Fruit fly (Drosophila melanogaster): ENCODE measurements around the gene CG14879.

CG14879 gene

dm6 chr3R:16351044-16351443 is 2.0 kb upstream of the CG14879 start (continued):
- TF ChIP-seq Opbp (GFP tag; IDR thresholded peaks at IDR 0.05; ENCODE audit: partially characterized antibody) (peak; percentile 58; the same call in 2 of the 3 replicates), phol (tag; optimal IDR thresholded peaks at IDR 0.05) (peak; percentile 6), Sry-δ (GFP tag; optimal IDR thresholded peaks at IDR 0.05) (peak; percentile 36), CG10654 (GFP tag; optimal IDR thresholded peaks at IDR 0.05) (no peak), CG17359 (tag; optimal IDR thresholded peaks at IDR 0.05) (no peak), vvl (GFP tag; IDR thresholded peaks at IDR 0.05) (peak; percentile 41; the same call in 1 of the 2 replicates), CG7963 (GFP tag; IDR thresholded peaks at IDR 0.05; ENCODE audit: partially characterized antibody) (0 out of 3 replicates have a peak, but pooled peaks have one; percentile 13), CG15011 (GFP tag; optimal IDR thresholded peaks at IDR 0.05) (no peak), CG14050 (GFP tag; IDR thresholded peaks at IDR 0.05) (no peak), Dref (GFP tag; IDR thresholded peaks at IDR 0.05) (no peak), CG12155 (GFP tag; optimal IDR thresholded peaks at IDR 0.05) (no peak), CG13624 (GFP tag; optimal IDR thresholded peaks at IDR 0.05) (no peak), Bgb (GFP tag; IDR thresholded peaks at IDR 0.05; ENCODE audit: partially characterized antibody) (peak; percentile 77), Hand (GFP tag; optimal IDR thresholded peaks at IDR 0.05) (no peak), Sin3A (optimal IDR thresholded peaks at IDR 0.05) (no peak), CG8281 (tag; optimal IDR thresholded peaks at IDR 0.05) (no peak), CHES-1-like (GFP tag; optimal IDR thresholded peaks at IDR 0.05) (no peak), nerfin-2 (GFP tag; IDR thresholded peaks at IDR 0.05; ENCODE audit: partially characterized antibody) (no peak), fd96Cb (tag; optimal IDR thresholded peaks at IDR 0.05) (no peak), Med (GFP tag) (peak; percentile 68), Adf1 (GFP tag; IDR thresholded peaks at IDR 0.05) (no peak), Six4 (GFP tag; optimal IDR thresholded peaks at IDR 0.05) (no peak), CG32772 (GFP tag; IDR thresholded peaks at IDR 0.05) (no peak), CG2712 (tag; optimal IDR thresholded peaks at IDR 0.05) (peak; percentile 22), BEAF-32 (GFP tag; optimal IDR thresholded peaks at IDR 0.05) (peak; percentile 31), amos (GFP tag; IDR thresholded peaks at IDR 0.05; ENCODE audit: partially characterized antibody) (peak; percentile 70), GATAe (GFP tag; conservative IDR thresholded peaks at IDR 0.05) (no peak), Nf-YA (GFP tag; IDR thresholded peaks at IDR 0.05) (no peak), CG11085 (GFP tag; IDR thresholded peaks at IDR 0.05) (no peak), CG32767 (GFP tag; IDR thresholded peaks at IDR 0.05) (no peak), row (GFP tag; IDR thresholded peaks at IDR 0.05) (no peak), hbn (GFP tag; IDR thresholded peaks at IDR 0.05; ENCODE audit: partially characterized antibody) (0 out of 2 replicates have a peak, but pooled peaks have one; percentile 3), CG9797 (GFP tag; optimal IDR thresholded peaks at IDR 0.05) (no peak), Ravus (GFP tag; IDR thresholded peaks at IDR 0.05) (no peak), Atf6 (GFP tag; IDR thresholded peaks at IDR 0.05) (no peak), Dll (GFP tag; IDR thresholded peaks at IDR 0.05; ENCODE audit: partially characterized antibody) (no peak), bbx (GFP tag; IDR thresholded peaks at IDR 0.05; ENCODE audit: partially characterized antibody) (peak; percentile 21; the same call in 1 of the 2 replicates), btn (GFP tag; optimal IDR thresholded peaks at IDR 0.05) (no peak), Dp (GFP tag; optimal IDR thresholded peaks at IDR 0.05) (peak; percentile 10), CG14860 (GFP tag; IDR thresholded peaks at IDR 0.05; ENCODE audit: partially characterized antibody) (0 out of 3 replicates have a peak, but pooled peaks have one; percentile 15), jumu (GFP tag; optimal IDR thresholded peaks at IDR 0.05) (no peak), crp (GFP tag; optimal IDR thresholded peaks at IDR 0.05) (no peak), Ets97D (GFP tag; optimal IDR thresholded peaks at IDR 0.05) (peak; percentile 2), CG42726 (GFP tag; IDR thresholded peaks at IDR 0.05; ENCODE audit: partially characterized antibody) (peak; percentile 58; the same call in 1 of the 2 replicates), sug (tag; optimal IDR thresholded peaks at IDR 0.05) (peak; percentile 20), sens (GFP tag) (peak; percentile 43), Hr78 (GFP tag; optimal IDR thresholded peaks at IDR 0.05) (peak in 1 of 2 experiments; percentile 77), yki (optimal IDR thresholded peaks at IDR 0.05) (no peak), CoRest (tag; optimal IDR thresholded peaks at IDR 0.05) (no peak), CG16779 (GFP tag; IDR thresholded peaks at IDR 0.05) (no peak)
